Fruit fly (Drosophila melanogaster) whole organism, embryonic: ENCODE measurements around the gene Peritrophin-15a.

ENCODE experiments used
- ATbp ChIP-seq: fragments of 200-800 bp; sonication (Bioruptor generic); optimal IDR thresholded peaks from 2 replicates; lab custom pipeline; 2017; ENCODE audit warnings: missing biosample characterization, mild to moderate bottlenecking, missing genetic modification characterization, missing genetic modification reagents
- Asciz ChIP-seq: fragments of 200-800 bp; sonication (Bioruptor generic); optimal IDR thresholded peaks from 2 replicates; lab custom pipeline; 2017; ENCODE audit warnings: missing biosample characterization, mild to moderate bottlenecking, missing genetic modification characterization, missing genetic modification reagents
- CG10431 ChIP-seq: fragments of 200-800 bp; sonication (Bioruptor generic); optimal IDR thresholded peaks from 3 replicates; lab custom pipeline; 2018; ENCODE audit warnings: missing biosample characterization, mild to moderate bottlenecking, missing genetic modification characterization
- CG11695 ChIP-seq: fragments of 200-800 bp; sonication (Bioruptor generic); IDR thresholded peaks from 3 replicates; pipeline ENCODE4 v1.3.6; 2022; ENCODE audit warnings: missing biosample characterization, missing genetic modification characterization
- CG12071 ChIP-seq: fragments of 200-800 bp; sonication (Bioruptor generic); optimal IDR thresholded peaks from 3 replicates; lab custom pipeline; 2018; ENCODE audit warnings: missing biosample characterization, mild to moderate bottlenecking, missing genetic modification characterization
- CG12391 ChIP-seq: fragments of 200-800 bp; sonication (Bioruptor generic); optimal IDR thresholded peaks from 3 replicates; lab custom pipeline; 2018; ENCODE audit warnings: missing biosample characterization, mild to moderate bottlenecking, missing genetic modification characterization, moderate library complexity
- CG12744 ChIP-seq: fragments of 200-800 bp; sonication (Bioruptor generic); optimal IDR thresholded peaks from 2 replicates; lab custom pipeline; 2016; ENCODE audit warnings: missing biosample characterization, missing genetic modification characterization
- CG13296 ChIP-seq: fragments of 200-800 bp; sonication (Bioruptor generic); optimal IDR thresholded peaks from 3 replicates; lab custom pipeline; 2018; ENCODE audit warnings: missing biosample characterization, mild to moderate bottlenecking, missing genetic modification characterization
- CG14860 ChIP-seq: fragments of 200-800 bp; sonication (Bioruptor generic); IDR thresholded peaks from 3 replicates; pipeline ENCODE4 v1.3.6; 2022; ENCODE audit warnings: missing biosample characterization, missing genetic modification characterization; ENCODE audit not compliant: partially characterized antibody
- CG1603 ChIP-seq: fragments of 200-800 bp; sonication (Bioruptor generic); optimal IDR thresholded peaks from 2 replicates; lab custom pipeline; 2019; ENCODE audit warnings: missing biosample characterization, mild to moderate bottlenecking, missing genetic modification characterization, moderate library complexity
- CG16813 ChIP-seq: fragments of 200-800 bp; sonication (Bioruptor generic); IDR thresholded peaks from 3 replicates; pipeline ENCODE4 v1.3.6; 2022; ENCODE audit warnings: missing biosample characterization, missing genetic modification characterization; ENCODE audit not compliant: partially characterized antibody
- CG17385 ChIP-seq: fragments of 200-800 bp; sonication (Bioruptor generic); optimal IDR thresholded peaks from 3 replicates; lab custom pipeline; 2018; ENCODE audit warnings: missing biosample characterization, mild to moderate bottlenecking, missing genetic modification characterization
- CG18619 ChIP-seq: fragments of 200-800 bp; sonication (Bioruptor generic); optimal IDR thresholded peaks from 3 replicates; lab custom pipeline; 2017; ENCODE audit warnings: missing biosample characterization, mild to moderate bottlenecking, missing genetic modification characterization
- CG2129 ChIP-seq: fragments of 200-800 bp; sonication (Bioruptor generic); IDR thresholded peaks from 2 replicates; pipeline ENCODE4 v1.3.6; 2022; ENCODE audit warnings: missing biosample characterization, missing genetic modification characterization; ENCODE audit not compliant: partially characterized antibody
- CG2202 ChIP-seq: fragments of 200-800 bp; sonication (Bioruptor generic); optimal IDR thresholded peaks from 2 replicates; lab custom pipeline; 2018; ENCODE audit warnings: missing biosample characterization, mild to moderate bottlenecking, missing genetic modification characterization
- CG3995 ChIP-seq: fragments of 200-800 bp; sonication (Bioruptor generic); optimal IDR thresholded peaks from 3 replicates; lab custom pipeline; 2016; ENCODE audit warnings: missing biosample characterization, missing genetic modification characterization
- CG7271 ChIP-seq: fragments of 200-800 bp; sonication (Bioruptor generic); optimal IDR thresholded peaks from 2 replicates; lab custom pipeline; 2018; ENCODE audit warnings: missing biosample characterization, mild to moderate bottlenecking, missing genetic modification characterization, moderate library complexity
- CG7556 ChIP-seq: fragments of 200-800 bp; sonication (Bioruptor generic); optimal IDR thresholded peaks from 2 replicates; lab custom pipeline; 2017; ENCODE audit warnings: missing biosample characterization, mild to moderate bottlenecking, missing genetic modification characterization
- CG7963 ChIP-seq: fragments of 200-800 bp; sonication (Bioruptor generic); IDR thresholded peaks from 3 replicates; pipeline ENCODE4 v1.3.6; 2022; ENCODE audit warnings: missing biosample characterization, missing genetic modification characterization; ENCODE audit not compliant: partially characterized antibody
- CG8359 ChIP-seq: fragments of 200-800 bp; sonication (Bioruptor generic); optimal IDR thresholded peaks from 2 replicates; lab custom pipeline; 2017; ENCODE audit warnings: missing biosample characterization, mild to moderate bottlenecking, missing genetic modification characterization, borderline replicate concordance
- D19A ChIP-seq: fragments of 200-800 bp; optimal IDR thresholded peaks from 3 replicates; lab custom pipeline; 2019; ENCODE audit warnings: missing biosample characterization, mild to moderate bottlenecking, missing genetic modification characterization, moderate library complexity
- Doc3 ChIP-seq: fragments of 200-800 bp; sonication (Bioruptor generic); IDR thresholded peaks from 3 replicates; pipeline ENCODE4 v1.3.6; 2022; ENCODE audit warnings: missing biosample characterization, missing genetic modification characterization; ENCODE audit not compliant: partially characterized antibody
- E2f2 ChIP-seq: fragments of 200-800 bp; sonication (Bioruptor generic); IDR thresholded peaks from 2 replicates; pipeline ENCODE4 v1.3.6; 2022; ENCODE audit warnings: missing biosample characterization, missing genetic modification characterization
- Hr39 ChIP-seq: fragments of >200 bp; optimal IDR thresholded peaks from 2 replicates; lab custom pipeline; 2017
- Neu2 ChIP-seq: fragments of 200-800 bp; sonication (Bioruptor generic); optimal IDR thresholded peaks from 3 replicates; lab custom pipeline; 2016; ENCODE audit warnings: missing biosample characterization, missing genetic modification characterization, borderline replicate concordance
- Pdp1 ChIP-seq, 2 experiments: fragments of 200-800 bp; sonication (Bioruptor generic); optimal IDR thresholded peaks; 3 replicates each; lab custom pipeline; 2016; ENCODE audit warnings: missing biosample characterization in 2 of 2, missing genetic modification characterization in 2 of 2, mild to moderate bottlenecking in 1 of 2, moderate library complexity in 1 of 2
- Vsx1 ChIP-seq: fragments of 200-800 bp; sonication (Bioruptor generic); optimal IDR thresholded peaks from 2 replicates; lab custom pipeline; 2017; ENCODE audit warnings: missing biosample characterization, mild to moderate bottlenecking, missing genetic modification characterization, missing genetic modification reagents
- amos ChIP-seq: fragments of 200-800 bp; sonication (Bioruptor generic); IDR thresholded peaks from 2 replicates; pipeline ENCODE4 v1.3.6; 2022; ENCODE audit warnings: missing biosample characterization, missing genetic modification characterization; ENCODE audit not compliant: partially characterized antibody
- ara ChIP-seq: fragments of 200-800 bp; sonication (Bioruptor generic); IDR thresholded peaks from 2 replicates; pipeline ENCODE4 v1.3.6; 2022; ENCODE audit warnings: missing biosample characterization, missing genetic modification characterization
- bab2 ChIP-seq: fragments of 200-800 bp; sonication (Bioruptor generic); optimal IDR thresholded peaks from 2 replicates; lab custom pipeline; 2016; ENCODE audit warnings: missing biosample characterization, missing genetic modification characterization
- chinmo ChIP-seq: fragments of 200-800 bp; sonication (Bioruptor generic); IDR thresholded peaks from 4 replicates; pipeline ENCODE4 v1.3.6; 2022; ENCODE audit warnings: missing biosample characterization, missing genetic modification characterization; ENCODE audit not compliant: partially characterized antibody
- danr ChIP-seq: fragments of 200-800 bp; sonication (Bioruptor generic); IDR thresholded peaks from 2 replicates; pipeline ENCODE4 v1.3.6; 2022; ENCODE audit warnings: missing biosample characterization, missing genetic modification characterization
- grn ChIP-seq: fragments of 200-800 bp; sonication (Bioruptor generic); optimal IDR thresholded peaks from 3 replicates; lab custom pipeline; 2017; ENCODE audit warnings: missing biosample characterization, missing genetic modification characterization
- inv ChIP-seq: fragments of 200-800 bp; sonication (Bioruptor generic); IDR thresholded peaks from 2 replicates; pipeline ENCODE4 v1.3.6; 2022; ENCODE audit warnings: missing biosample characterization, missing genetic modification characterization; ENCODE audit not compliant: partially characterized antibody
- kni ChIP-seq: fragments of 200-800 bp; sonication (Bioruptor generic); optimal IDR thresholded peaks from 3 replicates; lab custom pipeline; 2017; ENCODE audit warnings: mild to moderate bottlenecking, missing biosample characterization, missing genetic modification reagents, missing genetic modification characterization
- lov ChIP-seq, 2 experiments: fragments of 200-800 bp in 1 of 2; fragments of >200 bp in 1 of 2; sonication (Bioruptor generic) in 1 of 2; IDR thresholded peaks in 1 of 2; optimal IDR thresholded peaks in 1 of 2; 2 replicates in 1 of 2; 3 replicates in 1 of 2; pipeline versions ENCODE4 v1.3.6 to Lab custom; 2017 to 2022; ENCODE audit warnings: missing biosample characterization in 1 of 2, missing genetic modification characterization in 1 of 2
- odd ChIP-seq: fragments of 200-800 bp; sonication (Bioruptor generic); optimal IDR thresholded peaks from 2 replicates; lab custom pipeline; 2017; ENCODE audit warnings: missing biosample characterization, mild to moderate bottlenecking, missing genetic modification characterization
- psq ChIP-seq: fragments of 200-800 bp; sonication (Bioruptor generic); optimal IDR thresholded peaks from 2 replicates; lab custom pipeline; 2017; ENCODE audit warnings: missing biosample characterization, missing genetic modification characterization
- scrt ChIP-seq: fragments of 200-800 bp; sonication (Bioruptor generic); optimal IDR thresholded peaks from 2 replicates; lab custom pipeline; 2018; ENCODE audit warnings: missing biosample characterization, mild to moderate bottlenecking, missing genetic modification characterization, moderate library complexity
- sens ChIP-seq: fragments of 200-800 bp; sonication (Bioruptor generic); peaks from one replicate; lab custom pipeline; 2016; ENCODE audit warnings: missing biosample characterization, missing genetic modification characterization
- stwl ChIP-seq: fragments of 200-800 bp; sonication (Bioruptor generic); optimal IDR thresholded peaks from 3 replicates; lab custom pipeline; 2018; ENCODE audit warnings: missing biosample characterization, mild to moderate bottlenecking, missing genetic modification characterization, moderate library complexity

Peritrophin-15a gene

DNA sequence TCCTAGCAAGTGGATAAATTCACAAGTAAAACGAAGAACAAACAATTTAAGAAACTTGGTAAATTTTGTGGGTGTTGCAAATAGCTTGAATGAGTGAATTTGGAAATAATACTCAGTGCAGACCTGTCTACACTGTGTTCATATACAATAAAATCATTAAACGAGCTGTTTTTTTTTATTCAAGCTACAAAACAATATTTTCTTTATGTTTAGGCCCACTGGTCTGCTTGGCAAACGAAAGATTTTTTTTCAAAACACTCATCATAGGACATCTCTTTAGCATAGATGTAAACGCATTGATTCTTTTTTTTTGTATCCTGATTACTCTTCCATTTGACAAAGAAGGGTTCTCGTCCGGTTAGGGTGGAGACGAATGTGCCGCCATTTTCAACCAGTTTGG, 3.6 kb downstream of the Peritrophin-15a start, which contains the start of gene CG42820:
Gene CG42820, minus strand, starts transcription at position 101 of the 400 bp plus-strand sequence.
- TF ChIP-seq grn (no peak), sens (GFP tag; lab: Kevin White, UChicago) (peak; percentile 21)

DNA sequence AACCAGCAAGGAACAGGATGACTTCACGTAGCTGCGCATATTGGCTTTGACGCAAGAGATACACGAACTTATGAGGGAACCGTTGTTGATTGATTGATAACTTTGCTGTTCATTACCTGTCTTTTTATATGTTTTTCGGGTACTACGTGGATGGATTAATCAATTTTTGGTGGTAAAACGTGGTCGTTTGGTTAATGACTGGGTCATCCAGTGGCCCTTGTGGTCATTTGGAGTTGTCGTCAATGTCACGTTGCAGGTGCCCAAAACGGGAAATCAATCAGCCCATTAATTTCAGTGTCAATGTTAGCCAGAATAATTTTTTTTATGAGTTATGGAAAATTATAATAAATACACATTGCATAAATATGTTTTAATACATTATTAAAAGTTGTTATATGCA, 6.7 kb downstream of the Peritrophin-15a start, which contains the start of gene CG42819:
Gene CG42819, minus strand, starts transcription at position 101 of the 400 bp plus-strand sequence.
- TF ChIP-seq bab2 (GFP tag; lab: Kevin White, UChicago): no peak
- TF ChIP-seq CG18619 (GFP tag; lab: Kevin White, UChicago): no peak
- TF ChIP-seq kni (GFP tag; lab: Kevin White, UChicago): peak; percentile 21

DNA sequence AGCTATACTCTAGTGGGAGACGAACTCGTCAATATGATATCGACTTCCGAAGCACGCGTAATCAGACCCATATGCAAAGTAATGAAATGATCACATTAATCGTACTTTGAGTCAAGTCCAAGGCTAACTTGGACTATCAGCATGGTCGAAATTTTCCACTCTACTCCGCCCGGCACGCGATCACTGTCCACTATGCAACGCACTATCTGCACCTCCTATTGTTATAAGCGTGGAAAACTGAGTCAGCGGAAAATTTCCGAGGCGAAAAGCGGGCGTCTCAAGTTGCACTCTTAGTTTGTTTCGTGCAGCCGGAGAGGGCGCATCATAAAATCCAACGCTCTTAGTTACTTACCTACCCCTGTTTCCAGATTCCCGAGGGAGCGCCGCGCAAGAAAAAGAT, 10.0 kb downstream of the Peritrophin-15a start:
- TF ChIP-seq lov (optimal IDR thresholded peaks at IDR 0.05; lab: Kevin White, UChicago): no peak
- TF ChIP-seq lov (GFP tag; IDR thresholded peaks at IDR 0.05; lab: Robert Waterston, UW): 0 out of 3 replicates have a peak, but pooled peaks have one; percentile 30
- no peak for TF ChIP-seq E2f2 (GFP tag; lab: Robert Waterston, UW)

DNA sequence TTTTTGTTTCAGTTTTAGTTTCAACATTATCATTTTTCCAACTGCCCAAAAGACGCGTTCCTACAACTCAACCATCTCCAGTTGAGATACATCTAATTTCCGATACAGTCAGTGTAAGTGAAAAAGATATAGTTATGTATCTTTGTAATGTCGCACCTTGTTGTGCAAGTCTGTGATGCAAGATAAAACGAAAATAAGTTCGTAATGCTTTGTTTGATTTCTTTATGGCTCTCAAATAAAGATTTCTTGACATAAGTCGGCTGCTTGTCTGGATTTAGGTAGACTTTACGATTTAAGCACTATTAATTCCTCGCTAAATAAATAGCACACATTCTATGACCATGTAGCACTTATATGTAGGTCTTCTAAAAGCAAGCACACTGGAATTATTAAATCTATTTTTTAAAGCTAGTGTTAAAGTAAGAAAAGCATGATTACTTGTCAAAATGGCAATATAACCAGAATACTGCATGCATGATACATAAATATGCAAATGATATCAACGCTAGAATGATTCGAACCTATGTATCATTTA, 10.8 kb downstream of the Peritrophin-15a start:
- TF ChIP-seq CG16813 (no peak), CG7556 (GFP tag; lab: Kevin White, UChicago) (no peak), CG8359 (GFP tag; lab: Kevin White, UChicago) (no peak), Pdp1 (GFP tag; optimal IDR thresholded peaks at IDR 0.05; lab: Kevin White, UChicago) (peak in 1 of 2 experiments; percentile 79), Asciz (GFP tag; lab: Kevin White, UChicago) (peak; percentile 38), CG2129 (GFP tag; lab: Robert Waterston, UW) (no peak), CG7271 (no peak), sens (GFP tag; lab: Kevin White, UChicago) (peak; percentile 81), CG11695 (GFP tag; lab: Robert Waterston, UW) (no peak), Doc3 (no peak), odd (GFP tag; lab: Kevin White, UChicago) (no peak), grn (no peak), CG17385 (GFP tag; lab: Kevin White, UChicago) (peak; percentile 7), CG13296 (GFP tag; lab: Kevin White, UChicago) (peak; percentile 32), ATbp (GFP tag; lab: Kevin White, UChicago) (peak; percentile 35), CG1603 (tag; lab: Kevin White, UChicago) (peak; percentile 5), CG12071 (peak; percentile 19)
- TF ChIP-seq, all 482 proteins: peak for 8

DNA sequence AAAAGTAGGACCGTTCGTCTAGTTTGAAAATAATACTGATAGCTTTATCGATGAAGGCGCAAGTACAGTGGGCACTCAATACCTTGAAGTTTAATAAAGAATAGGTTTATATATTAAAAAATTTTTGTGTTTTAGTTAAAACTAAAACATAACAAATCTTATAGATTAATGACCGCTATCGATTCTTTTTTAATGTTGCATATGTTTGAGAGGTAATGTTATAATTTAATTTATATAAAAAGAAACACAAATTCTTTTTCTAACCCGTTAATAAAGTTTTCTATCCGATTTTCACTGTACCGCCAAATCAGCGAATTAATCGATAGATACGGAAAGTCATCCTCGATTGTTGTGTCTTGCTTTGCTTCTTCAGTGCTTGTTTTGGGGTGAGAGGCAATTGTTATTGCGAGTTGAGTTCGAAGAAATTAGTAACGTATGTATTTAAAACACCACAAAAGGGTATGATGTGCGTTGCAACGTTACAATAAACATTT, 11.7 kb downstream of the Peritrophin-15a start, which contains the start of the genes Dad1 and CG13384:
Gene Dad1, minus strand, starts transcription at position 30 of the 494 bp plus-strand sequence.
Gene CG13384, plus strand, starts transcription at position 348 of the 494 bp plus-strand sequence.
- TF ChIP-seq ara (peak; percentile 84), amos (GFP tag; lab: Robert Waterston, UW) (peak; percentile 45; the same call in 1 of the 2 replicates), CG10431 (GFP tag; lab: Kevin White, UChicago) (peak; percentile 85), CG2202 (peak; percentile 81), CG12391 (peak; percentile 97), Hr39 (no peak), CG12744 (GFP tag; lab: Kevin White, UChicago) (peak; percentile 77), scrt (GFP tag; lab: Kevin White, UChicago) (peak; percentile 85), D19A (tag; lab: Kevin White, UChicago) (peak; percentile 81), CG3995 (peak; percentile 43), inv (GFP tag; lab: Robert Waterston, UW) (peak; percentile 47; the same call in 1 of the 2 replicates), Neu2 (GFP tag; lab: Kevin White, UChicago) (no peak), CG7963 (no peak), Vsx1 (GFP tag; lab: Kevin White, UChicago) (peak; percentile 78), danr (peak; percentile 89), stwl (tag; lab: Kevin White, UChicago) (peak; percentile 79), chinmo (GFP tag; lab: Robert Waterston, UW) (no peak), sens (GFP tag; lab: Kevin White, UChicago) (peak; percentile 68), psq (GFP tag; lab: Kevin White, UChicago) (peak; percentile 84), CG14860 (GFP tag; lab: Robert Waterston, UW) (no peak)
